Fruit fly (Drosophila melanogaster) whole organism, embryonic: Measurements from ENCODE around the gene SdicB.

Source experiments
- CG10267 ChIP-seq: fragments of 200-800 bp; sonication (Bioruptor generic); optimal IDR thresholded peaks from 2 replicates; lab custom pipeline; 2018; ENCODE audit warnings: missing biosample characterization, mild to moderate bottlenecking, missing genetic modification characterization, moderate library complexity
- CG16779 ChIP-seq: fragments of 200-800 bp; sonication (Bioruptor generic); IDR thresholded peaks from 2 replicates; pipeline ENCODE4 v1.3.6; 2022; ENCODE audit warnings: missing biosample characterization, missing genetic modification characterization
- CG18011 ChIP-seq: fragments of 200-800 bp; sonication (Bioruptor generic); optimal IDR thresholded peaks from 2 replicates; lab custom pipeline; 2017; ENCODE audit warnings: missing biosample characterization, missing genetic modification characterization, mild to moderate bottlenecking, moderate library complexity, missing genotype
- CG2678 ChIP-seq: fragments of 200-800 bp; sonication (Bioruptor generic); optimal IDR thresholded peaks from 3 replicates; lab custom pipeline; 2019; ENCODE audit warnings: missing biosample characterization, mild to moderate bottlenecking, missing genetic modification characterization, moderate library complexity
- CG3847 ChIP-seq: fragments of 200-800 bp; sonication (Bioruptor generic); IDR thresholded peaks from 2 replicates; pipeline ENCODE4 v1.3.6; 2022; ENCODE audit warnings: missing biosample characterization, missing genetic modification characterization
- CG42726 ChIP-seq: fragments of 200-800 bp; sonication (Bioruptor generic); IDR thresholded peaks from 2 replicates; pipeline ENCODE4 v1.3.6; 2022; ENCODE audit warnings: missing biosample characterization, missing genetic modification characterization; ENCODE audit not compliant: partially characterized antibody
- CG7357 ChIP-seq: fragments of 200-800 bp; sonication (Bioruptor generic); IDR thresholded peaks from 3 replicates; pipeline ENCODE4 v1.3.6; 2022; ENCODE audit warnings: missing biosample characterization, missing genetic modification characterization
- Hr39 ChIP-seq: fragments of >200 bp; optimal IDR thresholded peaks from 2 replicates; lab custom pipeline; 2017
- Med ChIP-seq: fragments of 200-800 bp; sonication (Bioruptor generic); peaks from one replicate; lab custom pipeline; 2016; ENCODE audit warnings: missing biosample characterization, missing genetic modification characterization, mild to moderate bottlenecking, inconsistent platforms, moderate library complexity
- crp ChIP-seq, 2 experiments: fragments of 200-800 bp; sonication (Bioruptor generic); optimal IDR thresholded peaks; 2 replicates in 1 of 2; 3 replicates in 1 of 2; lab custom pipeline; 2017; ENCODE audit warnings: missing biosample characterization in 2 of 2, missing genetic modification characterization in 2 of 2, mild to moderate bottlenecking in 1 of 2, moderate library complexity in 1 of 2
- h ChIP-seq: fragments of >200 bp; optimal IDR thresholded peaks from 2 replicates; lab custom pipeline; 2017
- knrl ChIP-seq: fragments of 200-800 bp; sonication (Bioruptor generic); IDR thresholded peaks from 3 replicates; pipeline ENCODE4 v1.3.6; 2022; ENCODE audit warnings: missing biosample characterization, missing genetic modification characterization; ENCODE audit not compliant: partially characterized antibody
- nom ChIP-seq: fragments of 200-800 bp; sonication (Bioruptor generic); optimal IDR thresholded peaks from 2 replicates; lab custom pipeline; 2017; ENCODE audit warnings: missing biosample characterization, missing genetic modification characterization, mild to moderate bottlenecking, moderate library complexity, missing genetic modification reagents
- usp ChIP-seq: fragments of >200 bp; optimal IDR thresholded peaks from 2 replicates; lab custom pipeline; 2017; ENCODE audit warnings: missing biosample characterization, missing genetic modification characterization

DNA sequence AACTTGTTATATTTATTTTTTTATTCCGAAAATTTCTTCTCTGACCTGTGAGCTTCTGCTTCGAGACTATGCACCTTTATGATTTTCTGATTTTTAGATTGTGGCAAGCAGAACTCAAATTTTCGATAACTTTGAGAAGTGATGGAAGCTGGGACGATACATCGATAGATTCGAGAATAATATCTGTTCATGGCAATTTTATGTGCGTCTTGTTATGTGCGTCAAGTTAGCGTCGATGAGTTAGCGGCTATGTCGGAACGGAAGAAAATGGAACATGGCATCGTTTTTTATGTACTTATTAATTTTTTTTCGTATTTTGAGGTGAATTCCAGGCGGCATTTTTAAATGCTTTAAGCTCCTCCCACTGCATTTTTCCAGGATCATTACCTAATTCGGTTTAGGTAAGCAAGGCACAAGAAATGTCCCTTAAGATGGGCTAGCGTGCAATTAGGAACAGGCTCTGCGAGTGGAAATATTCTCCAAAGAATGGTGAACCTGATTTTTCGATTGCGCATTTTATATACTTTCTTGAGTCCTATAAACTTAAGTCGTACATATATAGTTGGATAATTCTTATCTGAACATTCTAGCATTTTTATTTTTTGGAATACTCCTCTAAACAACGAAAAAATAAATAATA is 43.5 kb downstream of the SdicB start, which contains the start of gene Phf7:
- peak; percentile 85 for TF ChIP-seq CG42726 (GFP tag; lab: Robert Waterston, UW)
- no peak for TF ChIP-seq CG16779 (GFP tag; lab: Robert Waterston, UW)
- peak; percentile 68 for TF ChIP-seq Med (GFP tag; lab: Kevin White, UChicago)
- 0 out of 2 replicates have a peak, but pooled peaks have one; percentile 12 for TF ChIP-seq CG3847 (GFP tag; lab: Robert Waterston, UW)
- TF ChIP-seq usp (GFP tag; lab: Kevin White, UChicago), result no peak
- no peak for TF ChIP-seq nom
- TF ChIP-seq Hr39, result no peak
- TF ChIP-seq CG10267 (tag; lab: Kevin White, UChicago), result peak; percentile 29
- TF ChIP-seq CG2678 (tag; lab: Kevin White, UChicago), result no peak
- no peak for TF ChIP-seq CG7357
- no peak for TF ChIP-seq CG18011 (GFP tag; lab: Kevin White, UChicago)
- no peak for TF ChIP-seq h (lab: Kevin White, UChicago)
- TF ChIP-seq crp (GFP tag; optimal IDR thresholded peaks at IDR 0.05; lab: Kevin White, UChicago), result no peak
- peak; percentile 81 for TF ChIP-seq knrl (GFP tag; lab: Robert Waterston, UW)
